Worm (Caenorhabditis elegans) whole organism, L4 larva: ENCODE results near the gene slc-25A10.

Experiments
- dpl-1 ChIP-seq: fragments of 150-350 bp; optimal IDR thresholded peaks from 2 replicates; lab custom pipeline; 2014; ENCODE audit warnings: missing biosample characterization, missing genetic modification reagents, missing genetic modification characterization
- skn-1 ChIP-seq: fragments of 150-350 bp; optimal IDR thresholded peaks from 2 replicates; lab custom pipeline; 2014; ENCODE audit warnings: missing biosample characterization, missing genetic modification characterization

DNA sequence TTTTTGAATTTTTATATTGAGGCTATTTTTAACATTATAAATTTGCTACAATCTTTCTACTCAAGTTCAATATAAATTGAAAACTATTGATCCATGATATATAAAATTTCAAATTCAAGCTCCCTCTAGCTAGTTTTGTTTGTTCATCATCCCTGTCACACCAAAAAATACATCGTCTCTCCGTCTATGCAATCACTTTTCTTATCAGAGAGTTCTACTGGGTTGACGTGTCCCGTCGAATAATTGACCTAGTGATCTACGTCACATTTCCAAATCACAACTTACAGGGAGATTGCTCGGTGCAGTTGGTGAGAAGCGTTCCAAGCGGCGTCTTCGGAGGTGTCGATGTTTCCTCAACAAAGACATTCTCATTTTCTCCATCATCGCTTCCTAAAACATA, 35.7 kb upstream of the slc-25A10 start:
- TF ChIP-seq dpl-1 (GFP tag; lab: Kevin White, UChicago) (no peak), skn-1 (tag; lab: Kevin White, UChicago) (no peak)
